Fruit fly (Drosophila melanogaster) whole organism: Measurements from ENCODE around the gene Tpst.

Experiments
- CG8478 ChIP-seq: fragments of >200 bp; optimal IDR thresholded peaks from 2 replicates; lab custom pipeline; 2018; ENCODE audit warnings: inconsistent platforms
- Dll ChIP-seq: fragments of >200 bp; optimal IDR thresholded peaks from 2 replicates; lab custom pipeline; 2017
- EcR ChIP-seq, 2 experiments: fragments of >200 bp; optimal IDR thresholded peaks; 2 replicates each; lab custom pipeline; 2017; ENCODE audit warnings: missing biosample characterization in 2 of 2, missing genetic modification characterization in 2 of 2, missing genetic modification reagents in 2 of 2
- pan ChIP-seq: fragments of >200 bp; optimal IDR thresholded peaks from 2 replicates; lab custom pipeline; 2017
- psq ChIP-seq: fragments of >200 bp; optimal IDR thresholded peaks from 2 replicates; lab custom pipeline; 2017
- usp ChIP-seq: fragments of >200 bp; optimal IDR thresholded peaks from 2 replicates; lab custom pipeline; 2017; ENCODE audit warnings: missing biosample characterization, missing genetic modification characterization, mixed read lengths

dm6 chrX:13597753-13598152 is 34.1 kb downstream of the Tpst start:
- TF ChIP-seq Dll = no peak
- TF ChIP-seq EcR (GFP tag; optimal IDR thresholded peaks at IDR 0.05; lab: Kevin White, UChicago) = no peak
- no peak for TF ChIP-seq psq (lab: Kevin White, UChicago)
- TF ChIP-seq CG8478 (lab: Kevin White, UChicago) = no peak
- TF ChIP-seq pan (lab: Kevin White, UChicago) = no peak
- no peak for TF ChIP-seq usp
